8 worm cellular contexts compared by ENCODE assay signal in genomic region chrII:11974048-11974995, ce11.
TF ChIP-seq lines count a peak whose summit lies in the region.

No protein-coding gene starts in this region.

TF ChIP-seq in whole organism, L1 larva, 84 proteins besides CTCF, POLR2A, EP300 and RAD21 (continues in another document):
- TF ChIP-seq elt-3 (tag; optimal IDR thresholded peaks at IDR 0.05; lab: Kevin White, UChicago) (no peak), nhr-237 (tag; optimal IDR thresholded peaks at IDR 0.05; lab: Kevin White, UChicago) (no peak), mep-1 (tag; optimal IDR thresholded peaks at IDR 0.05; lab: Kevin White, UChicago) (no peak), ceh-8 (GFP tag; optimal IDR thresholded peaks at IDR 0.05; lab: Kevin White, UChicago) (no peak), aha-1 (tag; optimal IDR thresholded peaks at IDR 0.05; lab: Kevin White, UChicago) (no peak), ama-1 (optimal IDR thresholded peaks at IDR 0.05; lab: Kevin White, UChicago) (peak; percentile 66), unc-30 (tag; optimal IDR thresholded peaks at IDR 0.05; lab: Kevin White, UChicago) (no peak), Y116A8C.19 (tag; optimal IDR thresholded peaks at IDR 0.05; lab: Kevin White, UChicago; ENCODE audit: borderline replicate concordance) (no peak), nhr-28 (tag; optimal IDR thresholded peaks at IDR 0.05; lab: Kevin White, UChicago) (no peak), lin-13 (GFP tag; optimal IDR thresholded peaks at IDR 0.05; lab: Kevin White, UChicago) (peak; percentile 22), ztf-11 (tag; optimal IDR thresholded peaks at IDR 0.05; lab: Kevin White, UChicago) (peak in 1 of 2 experiments; percentile 37)

TF ChIP-seq in whole organism, L2 larva, 48 proteins besides CTCF, POLR2A, EP300 and RAD21 (continues in another document):
- TF ChIP-seq skn-1 (tag; optimal IDR thresholded peaks at IDR 0.05; lab: Kevin White, UChicago) (no peak), C34F6.9 (tag; optimal IDR thresholded peaks at IDR 0.05; lab: Kevin White, UChicago) (peak; percentile 34), ztf-4 (tag; optimal IDR thresholded peaks at IDR 0.05; lab: Kevin White, UChicago) (peak; percentile 58), lin-11 (tag; optimal IDR thresholded peaks at IDR 0.05; lab: Kevin White, UChicago) (no peak), nhr-129 (tag; optimal IDR thresholded peaks at IDR 0.05; lab: Kevin White, UChicago) (no peak), alr-1 (tag; optimal IDR thresholded peaks at IDR 0.05; lab: Kevin White, UChicago) (no peak), crh-2 (tag; optimal IDR thresholded peaks at IDR 0.05; lab: Kevin White, UChicago) (peak; percentile 28), lsy-2 (tag; optimal IDR thresholded peaks at IDR 0.05; lab: Kevin White, UChicago) (peak; percentile 17 to 57), Y55F3AM.14 (GFP tag; optimal IDR thresholded peaks at IDR 0.05; lab: Kevin White, UChicago) (peak; percentile 39), lin-39 (tag; optimal IDR thresholded peaks at IDR 0.05; lab: Kevin White, UChicago) (no peak), nhr-237 (tag; optimal IDR thresholded peaks at IDR 0.05; lab: Kevin White, UChicago) (no peak), zag-1 (tag; optimal IDR thresholded peaks at IDR 0.05; lab: Kevin White, UChicago) (no peak)

TF ChIP-seq in whole organism, L3 larva, 47 proteins besides CTCF, POLR2A, EP300 and RAD21 (continues in another document):
- TF ChIP-seq ceh-16 (tag; optimal IDR thresholded peaks at IDR 0.05; lab: Kevin White, UChicago), result no peak
- no peak for TF ChIP-seq daf-12 (tag; optimal IDR thresholded peaks at IDR 0.05; lab: Kevin White, UChicago)
- TF ChIP-seq pqm-1 (tag; optimal IDR thresholded peaks at IDR 0.05; lab: Kevin White, UChicago), result peak; percentile 19
- peak; percentile 11 for TF ChIP-seq nhr-43 (tag; optimal IDR thresholded peaks at IDR 0.05; lab: Kevin White, UChicago; ENCODE audit: poor library complexity, severe bottlenecking)
- peak; percentile 77 for TF ChIP-seq ama-1 (optimal IDR thresholded peaks at IDR 0.05; lab: Kevin White, UChicago)
- no peak for TF ChIP-seq ceh-9 (tag; optimal IDR thresholded peaks at IDR 0.05; lab: Kevin White, UChicago)
- TF ChIP-seq ZK546.5 (tag; optimal IDR thresholded peaks at IDR 0.05; lab: Kevin White, UChicago), result peak; percentile 53
- TF ChIP-seq ztf-11 (tag; optimal IDR thresholded peaks at IDR 0.05; lab: Kevin White, UChicago), result no peak
- TF ChIP-seq pha-4 (tag; optimal IDR thresholded peaks at IDR 0.05; lab: Kevin White, UChicago), result peak; percentile 34
- TF ChIP-seq egl-5 (tag; optimal IDR thresholded peaks at IDR 0.05; lab: Kevin White, UChicago), result no peak
- TF ChIP-seq ztf-4 (tag; optimal IDR thresholded peaks at IDR 0.05; lab: Kevin White, UChicago), result no peak
- TF ChIP-seq nhr-77 (tag; optimal IDR thresholded peaks at IDR 0.05; lab: Kevin White, UChicago), result peak; percentile 24

TF ChIP-seq in whole organism, L4 larva, 104 proteins besides CTCF, POLR2A, EP300 and RAD21 (continues in another document):
- TF ChIP-seq mes-2 (tag; optimal IDR thresholded peaks at IDR 0.05; lab: Kevin White, UChicago; ENCODE audit: poor library complexity, severe bottlenecking), result peak; percentile 41
- peak; percentile 37; the same call in 1 of the 2 replicates for TF ChIP-seq mdt-29 (GFP tag; IDR thresholded peaks at IDR 0.05; lab: Robert Waterston, UW)
- TF ChIP-seq snpc-1.2 (GFP tag; IDR thresholded peaks at IDR 0.05; lab: Robert Waterston, UW), result 0 out of 2 replicates have a peak, but pooled peaks have one; percentile 33
- no peak for TF ChIP-seq set-16 (GFP tag; IDR thresholded peaks at IDR 0.05; lab: Robert Waterston, UW)
- TF ChIP-seq ceh-82 (tag; optimal IDR thresholded peaks at IDR 0.05; lab: Kevin White, UChicago), result no peak
- peak; percentile 35; the same call in 1 of the 2 replicates for TF ChIP-seq Y48G9A.11 (GFP tag; IDR thresholded peaks at IDR 0.05; lab: Robert Waterston, UW)
- peak; percentile 15 for TF ChIP-seq pqm-1 (tag; optimal IDR thresholded peaks at IDR 0.05; lab: Kevin White, UChicago)
- TF ChIP-seq madf-5 (GFP tag; IDR thresholded peaks at IDR 0.05; lab: Robert Waterston, UW), result 0 out of 4 replicates have a peak, but pooled peaks of 1 of the 2 experiments have one; percentile 59
- no peak for TF ChIP-seq vab-7 (GFP tag; IDR thresholded peaks at IDR 0.05; lab: Robert Waterston, UW)
- TF ChIP-seq rbr-2 (tag; optimal IDR thresholded peaks at IDR 0.05; lab: Kevin White, UChicago), result peak; percentile 41

TF ChIP-seq in whole organism, early embryonic, 17 proteins besides CTCF, POLR2A, EP300 and RAD21 (continues in another document):
- no peak for TF ChIP-seq tra-4 (tag; optimal IDR thresholded peaks at IDR 0.05; lab: Kevin White, UChicago)
- TF ChIP-seq aly-1 (tag; optimal IDR thresholded peaks at IDR 0.05; lab: Kevin White, UChicago), result no peak
- TF ChIP-seq hmbx-1 (tag; optimal IDR thresholded peaks at IDR 0.05; lab: Kevin White, UChicago), result peak; percentile 44
- 0 out of 2 replicates have a peak, but pooled peaks have one; percentile 21 for TF ChIP-seq pes-1 (GFP tag; IDR thresholded peaks at IDR 0.05; lab: Robert Waterston, UW)
- no peak for TF ChIP-seq ets-7 (tag; optimal IDR thresholded peaks at IDR 0.05; lab: Kevin White, UChicago)
- TF ChIP-seq tbx-37 (GFP tag; conservative IDR thresholded peaks at IDR 0.05; lab: Robert Waterston, UW), result no peak
- no peak for TF ChIP-seq scrt-1 (GFP tag; IDR thresholded peaks at IDR 0.05; lab: Robert Waterston, UW)
- peak; percentile 23 for TF ChIP-seq hmg-4 (GFP tag; optimal IDR thresholded peaks at IDR 0.05; lab: Kevin White, UChicago)
- TF ChIP-seq F13C5.2 (tag; optimal IDR thresholded peaks at IDR 0.05; lab: Kevin White, UChicago), result no peak
- TF ChIP-seq B0310.2 (tag; optimal IDR thresholded peaks at IDR 0.05; lab: Kevin White, UChicago), result peak; percentile 56
- TF ChIP-seq ama-1 (optimal IDR thresholded peaks at IDR 0.05; lab: Kevin White, UChicago), result peak; percentile 85
- no peak for TF ChIP-seq tbx-11 (GFP tag; IDR thresholded peaks at IDR 0.05; lab: Robert Waterston, UW)
- no peak for TF ChIP-seq hnd-1 (tag; optimal IDR thresholded peaks at IDR 0.05; lab: Kevin White, UChicago)

TF ChIP-seq in whole organism, late embryonic, 69 proteins besides CTCF, POLR2A, EP300 and RAD21:
- TF ChIP-seq pat-9 (tag; optimal IDR thresholded peaks at IDR 0.05; lab: Kevin White, UChicago), result no peak
- peak; percentile 4 for TF ChIP-seq nfya-1 (tag; optimal IDR thresholded peaks at IDR 0.05; lab: Kevin White, UChicago)
- peak; percentile 25 for TF ChIP-seq C38D4.7 (GFP tag; optimal IDR thresholded peaks at IDR 0.05; lab: Kevin White, UChicago)
- TF ChIP-seq ama-1 (optimal IDR thresholded peaks at IDR 0.05; lab: Kevin White, UChicago), result peak; percentile 79
- TF ChIP-seq gmeb-2 (tag; optimal IDR thresholded peaks at IDR 0.05; lab: Kevin White, UChicago), result peak; percentile 67
- peak; percentile 23 for TF ChIP-seq elt-2 (tag; optimal IDR thresholded peaks at IDR 0.05; lab: Kevin White, UChicago)

TF ChIP-seq in whole organism, mixed stage, embryonic, 35 proteins besides CTCF, POLR2A, EP300 and RAD21:
- TF ChIP-seq sptf-1 (tag; optimal IDR thresholded peaks at IDR 0.05; lab: Kevin White, UChicago) (peak; percentile 32), ztf-11 (tag; optimal IDR thresholded peaks at IDR 0.05; lab: Kevin White, UChicago) (no peak), ceh-83 (GFP tag; optimal IDR thresholded peaks at IDR 0.05; lab: Kevin White, UChicago) (peak; percentile 59), ceh-43 (GFP tag; optimal IDR thresholded peaks at IDR 0.05; lab: Kevin White, UChicago) (peak; percentile 44), sem-2 (GFP tag; optimal IDR thresholded peaks at IDR 0.05; lab: Kevin White, UChicago) (no peak), bed-3 (GFP tag; optimal IDR thresholded peaks at IDR 0.05; lab: Kevin White, UChicago) (peak; percentile 47), mls-2 (tag; optimal IDR thresholded peaks at IDR 0.05; lab: Kevin White, UChicago) (peak; percentile 13)

TF ChIP-seq in whole organism, young adult, 124 proteins besides CTCF, POLR2A, EP300 and RAD21 (continues in another document):
- no peak for TF ChIP-seq let-526 (GFP tag; IDR thresholded peaks at IDR 0.05; lab: Robert Waterston, UW)
- no peak for TF ChIP-seq rpc-1 (optimal IDR thresholded peaks at IDR 0.05; lab: Kevin White, UChicago)
- TF ChIP-seq rpc-1 (tag; optimal IDR thresholded peaks at IDR 0.05; lab: Kevin White, UChicago), result no peak
- TF ChIP-seq chd-7 (tag; optimal IDR thresholded peaks at IDR 0.05; lab: Kevin White, UChicago), result peak; percentile 68
- TF ChIP-seq cebp-1 (GFP tag; IDR thresholded peaks at IDR 0.05; lab: Robert Waterston, UW), result no peak
- TF ChIP-seq cebp-1 (tag; optimal IDR thresholded peaks at IDR 0.05; lab: Kevin White, UChicago), result peak; percentile 74
- TF ChIP-seq snpc-4 (GFP tag; optimal IDR thresholded peaks at IDR 0.05; lab: Kevin White, UChicago), result no peak
- peak in 1 of 4 experiments; percentile 30 for TF ChIP-seq snpc-4 (tag; optimal IDR thresholded peaks at IDR 0.05; lab: Kevin White, UChicago)
- peak; percentile 33 for TF ChIP-seq efl-1 (GFP tag; optimal IDR thresholded peaks at IDR 0.05; lab: Kevin White, UChicago)
- TF ChIP-seq cebp-2 (GFP tag; IDR thresholded peaks at IDR 0.05; lab: Robert Waterston, UW), result peak; percentile 85; the same call in 1 of the 2 replicates
- TF ChIP-seq rcor-1 (GFP tag; IDR thresholded peaks at IDR 0.05; lab: Robert Waterston, UW), result no peak
- TF ChIP-seq rec-8 (tag; optimal IDR thresholded peaks at IDR 0.05; lab: Kevin White, UChicago), result no peak
- TF ChIP-seq F10E7.11 (tag; optimal IDR thresholded peaks at IDR 0.05; lab: Kevin White, UChicago), result peak; percentile 60
- no peak for TF ChIP-seq pha-4 (tag; optimal IDR thresholded peaks at IDR 0.05; lab: Kevin White, UChicago)
- 0 out of 2 replicates have a peak, but pooled peaks have one; percentile 24 for TF ChIP-seq mcd-1 (GFP tag; IDR thresholded peaks at IDR 0.05; lab: Robert Waterston, UW)
- TF ChIP-seq zfh-2 (GFP tag; conservative IDR thresholded peaks at IDR 0.05; lab: Robert Waterston, UW), result no peak
- TF ChIP-seq atf-7 (tag; optimal IDR thresholded peaks at IDR 0.05; lab: Kevin White, UChicago), result peak; percentile 84
- TF ChIP-seq egl-44 (GFP tag; IDR thresholded peaks at IDR 0.05; lab: Robert Waterston, UW), result no peak
- TF ChIP-seq ceh-79 (tag; optimal IDR thresholded peaks at IDR 0.05; lab: Kevin White, UChicago), result no peak
- peak; percentile 33 for TF ChIP-seq snpc-3.4 (tag; optimal IDR thresholded peaks at IDR 0.05; lab: Kevin White, UChicago)
- TF ChIP-seq snpc-1.3 (tag; optimal IDR thresholded peaks at IDR 0.05; lab: Kevin White, UChicago; ENCODE audit: insufficient read depth), result no peak
- no peak for TF ChIP-seq nfya-1 (tag; optimal IDR thresholded peaks at IDR 0.05; lab: Kevin White, UChicago; ENCODE audit: borderline replicate concordance, insufficient read depth)
- peak; percentile 47 for TF ChIP-seq lin-40 (tag; optimal IDR thresholded peaks at IDR 0.05; lab: Kevin White, UChicago)
- TF ChIP-seq attf-3 (GFP tag; conservative IDR thresholded peaks at IDR 0.05; lab: Robert Waterston, UW), result 0 out of 2 replicates have a peak, but pooled peaks have one; percentile 28
- TF ChIP-seq hlh-26 (GFP tag; conservative IDR thresholded peaks at IDR 0.05; lab: Robert Waterston, UW), result no peak
- TF ChIP-seq ztf-3 (GFP tag; optimal IDR thresholded peaks at IDR 0.05; lab: Kevin White, UChicago), result no peak
- TF ChIP-seq ztf-18 (tag; optimal IDR thresholded peaks at IDR 0.05; lab: Kevin White, UChicago), result no peak
